Worm (Caenorhabditis elegans) whole organism, L4 larva: Measurements from ENCODE around the gene idpp-16.

Experiments used
- hlh-30 ChIP-seq: sonication (generic microtip); optimal IDR thresholded peaks from 2 replicates; lab custom pipeline; 2017; ENCODE audit warnings: antibody characterized with exemption, mild to moderate bottlenecking, missing genetic modification characterization, missing compliant biosample characterization; ENCODE audit not compliant: insufficient read depth
- lin-15B ChIP-seq: fragments of 150-350 bp; sonication (generic microtip); optimal IDR thresholded peaks from 3 replicates; lab custom pipeline; 2014; ENCODE audit warnings: missing biosample characterization, missing genetic modification characterization
- nhr-10 ChIP-seq: fragments of 150-350 bp; optimal IDR thresholded peaks from 2 replicates; lab custom pipeline; 2014; ENCODE audit warnings: missing biosample characterization, missing genetic modification characterization
- snpc-1.2 ChIP-seq: fragments of 200-800 bp; sonication (Bioruptor generic); IDR thresholded peaks from 2 replicates; pipeline ENCODE4 v1.3.6; 2022; ENCODE audit warnings: missing genetic modification reagents, missing genetic modification characterization, missing compliant biosample characterization

The idpp-16 gene

DNA sequence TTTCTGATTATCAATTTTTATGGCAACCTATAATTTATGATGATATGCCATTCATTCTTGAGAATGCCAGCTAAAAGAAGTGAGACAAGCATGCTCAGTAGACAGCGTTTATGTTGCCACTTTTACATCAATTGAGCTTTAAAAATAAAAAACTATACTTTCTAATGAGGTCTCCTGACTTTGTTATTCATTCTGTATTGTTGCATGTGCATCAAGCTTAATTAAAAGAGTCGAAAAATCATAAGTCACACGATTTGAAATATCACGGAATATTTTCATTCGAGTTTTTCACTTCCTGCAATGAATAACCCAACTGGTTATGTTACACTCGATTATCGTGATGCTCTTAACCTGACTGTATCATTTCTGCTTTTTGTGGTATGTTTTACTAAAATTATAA lies 43.7 kb downstream of the idpp-16 start, which contains the start of gene srx-86:
TSS of gene srx-86 (plus strand) at position 301 of the 400 bp plus-strand sequence.
- TF ChIP-seq nhr-10 (tag; lab: Kevin White, UChicago), result no peak
- TF ChIP-seq hlh-30 (tag; lab: Kevin White, UChicago), result no peak
- TF ChIP-seq snpc-1.2 (GFP tag; lab: Robert Waterston, UW), result no peak
- TF ChIP-seq lin-15B (tag; lab: Kevin White, UChicago), result no peak
